Fruit fly (Drosophila melanogaster): Measurements from ENCODE around the gene IPIP.

The IPIP gene

dm6 chr2L:6082157-6082645 lies 34.4 kb downstream of the IPIP start, which contains the start of gene Kr-h1 (continued):
- TF ChIP-seq CG13775 (GFP tag; optimal IDR thresholded peaks at IDR 0.05) (no peak), cas (GFP tag; IDR thresholded peaks at IDR 0.05) (no peak), Blimp-1 (GFP tag; optimal IDR thresholded peaks at IDR 0.05) (peak; percentile 37), scrt (GFP tag; optimal IDR thresholded peaks at IDR 0.05) (peak; percentile 14), Ssrp (tag; optimal IDR thresholded peaks at IDR 0.05) (no peak), CG9932 (GFP tag; IDR thresholded peaks at IDR 0.05) (peak; percentile 17; the same call in 1 of the 2 replicates), hkb (optimal IDR thresholded peaks at IDR 0.05) (no peak), hkb (GFP tag; IDR thresholded peaks at IDR 0.05) (no peak), CG12744 (GFP tag; optimal IDR thresholded peaks at IDR 0.05) (no peak), CG5953 (GFP tag; IDR thresholded peaks at IDR 0.05) (no peak), Jarid2 (GFP tag; optimal IDR thresholded peaks at IDR 0.05) (peak; percentile 33), so (GFP tag; IDR thresholded peaks at IDR 0.05) (0 out of 3 replicates have a peak, but pooled peaks have one; percentile 35), inv (GFP tag; IDR thresholded peaks at IDR 0.05; ENCODE audit: partially characterized antibody) (no peak), D19B (GFP tag; optimal IDR thresholded peaks at IDR 0.05) (no peak), Atf-2 (GFP tag; optimal IDR thresholded peaks at IDR 0.05) (no peak), Deaf1 (tag; optimal IDR thresholded peaks at IDR 0.05) (peak; percentile 3), chm (GFP tag; IDR thresholded peaks at IDR 0.05) (0 out of 2 replicates have a peak, but pooled peaks have one; percentile 44), exex (tag; optimal IDR thresholded peaks at IDR 0.05) (peak; percentile 68), CG13894 (tag; optimal IDR thresholded peaks at IDR 0.05) (peak; percentile 72), corto (GFP tag; optimal IDR thresholded peaks at IDR 0.05) (peak; percentile 43), CG34422 (GFP tag; IDR thresholded peaks at IDR 0.05) (peak; percentile 26; the same call in 1 of the 3 replicates), CG3407 (GFP tag; optimal IDR thresholded peaks at IDR 0.05) (no peak), CG11560 (tag; IDR thresholded peaks at IDR 0.05) (no peak), tll (GFP tag; optimal IDR thresholded peaks at IDR 0.05) (no peak), h (optimal IDR thresholded peaks at IDR 0.05) (no peak), CG4707 (GFP tag; optimal IDR thresholded peaks at IDR 0.05) (no peak), CG17359 (tag; optimal IDR thresholded peaks at IDR 0.05) (no peak), CG3065 (GFP tag; optimal IDR thresholded peaks at IDR 0.05) (no peak), esg (GFP tag; conservative IDR thresholded peaks at IDR 0.05) (no peak), B-H2 (GFP tag; optimal IDR thresholded peaks at IDR 0.05) (peak; percentile 27), CG12769 (tag; optimal IDR thresholded peaks at IDR 0.05) (peak; percentile 11), knrl (GFP tag; IDR thresholded peaks at IDR 0.05; ENCODE audit: partially characterized antibody) (no peak), stc (GFP tag; IDR thresholded peaks at IDR 0.05) (0 out of 2 replicates have a peak, but pooled peaks have one; percentile 21), CG31441 (GFP tag; IDR thresholded peaks at IDR 0.05) (no peak), Drgx (GFP tag; IDR thresholded peaks at IDR 0.05) (no peak), Dp (GFP tag; optimal IDR thresholded peaks at IDR 0.05) (no peak), CG34376 (GFP tag; optimal IDR thresholded peaks at IDR 0.05) (peak; percentile 14), trh (GFP tag; optimal IDR thresholded peaks at IDR 0.05) (no peak), CG18262 (tag; optimal IDR thresholded peaks at IDR 0.05) (no peak), peb (GFP tag; IDR thresholded peaks at IDR 0.05) (no peak), Adf1 (GFP tag; IDR thresholded peaks at IDR 0.05) (peak; percentile 100), dati (GFP tag; IDR thresholded peaks at IDR 0.05) (no peak), grn (GFP tag; optimal IDR thresholded peaks at IDR 0.05) (peak; percentile 46), CG11456 (GFP tag; IDR thresholded peaks at IDR 0.05) (no peak), abd-A (tag; optimal IDR thresholded peaks at IDR 0.05) (peak; percentile 6), CG42726 (GFP tag; IDR thresholded peaks at IDR 0.05; ENCODE audit: partially characterized antibody) (peak; percentile 63; the same call in 1 of the 2 replicates), ro (GFP tag; IDR thresholded peaks at IDR 0.05) (no peak), Nf-YC (tag; optimal IDR thresholded peaks at IDR 0.05) (no peak), Aef1 (GFP tag; IDR thresholded peaks at IDR 0.05) (no peak), YL-1 (GFP tag; optimal IDR thresholded peaks at IDR 0.05) (no peak), Trl (optimal IDR thresholded peaks at IDR 0.05) (no peak), Trl (GFP tag; optimal IDR thresholded peaks at IDR 0.05) (no peak)
